Worm (Caenorhabditis elegans) whole organism, early embryonic: Measurements from ENCODE around the gene ruvb-1.

Source experiments
- aly-1 ChIP-seq: sonication (generic microtip); optimal IDR thresholded peaks from 2 replicates; lab custom pipeline; 2016; ENCODE audit warnings: missing genetic modification characterization, missing compliant biosample characterization
- ceh-13 ChIP-seq: fragments of 200-800 bp; sonication (Bioruptor generic); optimal IDR thresholded peaks from 2 replicates; lab custom pipeline; 2018; ENCODE audit warnings: mild to moderate bottlenecking, missing genetic modification characterization, missing compliant biosample characterization
- flt-1 ChIP-seq: fragments of 200-800 bp; sonication (Bioruptor generic); IDR thresholded peaks from 2 replicates; pipeline ENCODE4 v1.3.6; 2022; ENCODE audit warnings: missing genetic modification characterization, missing compliant biosample characterization

DNA sequence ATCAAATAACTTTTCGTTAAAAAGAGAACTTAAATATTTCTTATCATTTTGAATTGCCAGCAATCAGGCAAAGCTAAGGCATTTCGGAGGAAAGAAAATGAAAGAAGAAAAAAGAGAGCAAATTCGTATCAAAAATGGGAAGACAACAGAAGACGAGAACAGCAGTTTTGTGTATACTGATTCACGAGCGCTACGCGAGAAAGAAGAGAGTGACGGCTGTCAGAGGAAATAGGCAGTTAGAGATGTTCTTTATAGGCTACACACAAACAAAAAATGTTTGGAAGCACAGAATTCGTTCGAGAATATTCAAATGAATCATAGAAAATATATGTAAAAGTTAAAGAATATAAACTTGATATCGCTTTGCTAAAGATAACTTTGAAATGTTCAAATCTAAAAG lies 4.2 kb upstream of the ruvb-1 start:
- TF ChIP-seq ceh-13 (GFP tag; lab: Kevin White, UChicago) (no peak), aly-1 (tag; lab: Kevin White, UChicago) (no peak), flt-1 (no peak)
